Worm (Caenorhabditis elegans) whole organism, late embryonic: Measurements from ENCODE around the gene R148.3.

ENCODE experiments used
- C08G9.2 ChIP-seq: sonication (generic microtip); optimal IDR thresholded peaks from 2 replicates; lab custom pipeline; 2016; ENCODE audit warnings: mild to moderate bottlenecking, missing genetic modification characterization, moderate library complexity, missing compliant biosample characterization
- C38D4.7 ChIP-seq: fragments of 200-800 bp; sonication (Bioruptor generic); optimal IDR thresholded peaks from 2 replicates; lab custom pipeline; 2018; ENCODE audit warnings: mild to moderate bottlenecking, missing genetic modification characterization, moderate library complexity, missing compliant biosample characterization
- F13H6.1 ChIP-seq: sonication (generic microtip); optimal IDR thresholded peaks from 2 replicates; lab custom pipeline; 2016; ENCODE audit warnings: missing genetic modification characterization, missing compliant biosample characterization
- K02D7.2 ChIP-seq: sonication (generic microtip); optimal IDR thresholded peaks from 2 replicates; lab custom pipeline; 2017; ENCODE audit warnings: mild to moderate bottlenecking, missing genetic modification characterization, missing compliant biosample characterization
- K09A11.1 ChIP-seq: sonication (generic microtip); optimal IDR thresholded peaks from 2 replicates; lab custom pipeline; 2017; ENCODE audit warnings: antibody characterized with exemption, mild to moderate bottlenecking, missing genetic modification characterization, missing compliant biosample characterization; ENCODE audit not compliant: insufficient read depth
- T23F11.4 ChIP-seq: fragments of 200-800 bp; sonication (Bioruptor generic); optimal IDR thresholded peaks from 2 replicates; lab custom pipeline; 2018; ENCODE audit warnings: mild to moderate bottlenecking, missing genetic modification characterization, missing compliant biosample characterization
- Y22D7AL.16 ChIP-seq: sonication (generic microtip); optimal IDR thresholded peaks from 2 replicates; lab custom pipeline; 2016; ENCODE audit warnings: missing genetic modification characterization, missing compliant biosample characterization
- ahr-1 ChIP-seq: sonication (generic microtip); optimal IDR thresholded peaks from 2 replicates; lab custom pipeline; 2016; ENCODE audit warnings: missing genetic modification characterization, missing compliant biosample characterization
- ceh-18 ChIP-seq: sonication (generic microtip); optimal IDR thresholded peaks from 2 replicates; lab custom pipeline; 2016; ENCODE audit warnings: missing genetic modification characterization, missing compliant biosample characterization
- ceh-2 ChIP-seq: sonication (generic microtip); optimal IDR thresholded peaks from 2 replicates; lab custom pipeline; 2016; ENCODE audit warnings: missing genotype, missing genetic modification characterization, missing compliant biosample characterization
- ceh-30 ChIP-seq: fragments of 150-350 bp; optimal IDR thresholded peaks from 2 replicates; lab custom pipeline; 2014; ENCODE audit warnings: missing biosample characterization, missing genetic modification characterization
- ceh-31 ChIP-seq: sonication (generic microtip); optimal IDR thresholded peaks from 2 replicates; lab custom pipeline; 2016; ENCODE audit warnings: missing genetic modification characterization, missing compliant biosample characterization
- ceh-34 ChIP-seq: sonication (generic microtip); optimal IDR thresholded peaks from 2 replicates; lab custom pipeline; 2016; ENCODE audit warnings: mild to moderate bottlenecking, missing genetic modification characterization, missing compliant biosample characterization
- ceh-48 ChIP-seq: sonication (generic microtip); optimal IDR thresholded peaks from 2 replicates; lab custom pipeline; 2016; ENCODE audit warnings: missing genetic modification characterization, inconsistent platforms, missing compliant biosample characterization
- ceh-6 ChIP-seq: fragments of 200-800 bp; sonication (Bioruptor generic); optimal IDR thresholded peaks from 2 replicates; lab custom pipeline; 2018; ENCODE audit warnings: mild to moderate bottlenecking, missing genetic modification characterization, missing compliant biosample characterization
- ceh-9 ChIP-seq: sonication (generic microtip); optimal IDR thresholded peaks from 2 replicates; lab custom pipeline; 2016; ENCODE audit warnings: mild to moderate bottlenecking, missing genetic modification characterization, inconsistent platforms, missing compliant biosample characterization
- elt-2 ChIP-seq: sonication (generic microtip); optimal IDR thresholded peaks from 2 replicates; lab custom pipeline; 2016; ENCODE audit warnings: missing genetic modification reagents, missing genetic modification characterization, missing compliant biosample characterization
- ets-4 ChIP-seq: sonication (generic microtip); optimal IDR thresholded peaks from 2 replicates; lab custom pipeline; 2016; ENCODE audit warnings: missing genetic modification characterization, missing compliant biosample characterization
- eyg-1 ChIP-seq: sonication (generic microtip); optimal IDR thresholded peaks from 2 replicates; lab custom pipeline; 2016; ENCODE audit warnings: missing genotype, missing genetic modification characterization, missing compliant biosample characterization
- fkh-6 ChIP-seq: sonication (generic microtip); optimal IDR thresholded peaks from 2 replicates; lab custom pipeline; 2016; ENCODE audit warnings: missing genetic modification characterization, missing compliant biosample characterization
- gmeb-2 ChIP-seq: sonication (generic microtip); optimal IDR thresholded peaks from 2 replicates; lab custom pipeline; 2016; ENCODE audit warnings: missing genetic modification characterization, inconsistent platforms, missing compliant biosample characterization
- hlh-13 ChIP-seq: fragments of 200-800 bp; sonication (Bioruptor generic); optimal IDR thresholded peaks from 2 replicates; lab custom pipeline; 2018; ENCODE audit warnings: mild to moderate bottlenecking, missing genetic modification characterization, missing compliant biosample characterization
- hlh-15 ChIP-seq: sonication (generic microtip); optimal IDR thresholded peaks from 2 replicates; lab custom pipeline; 2016; ENCODE audit warnings: missing genetic modification characterization, missing compliant biosample characterization
- hlh-30 ChIP-seq: sonication (generic microtip); optimal IDR thresholded peaks from 2 replicates; lab custom pipeline; 2017; ENCODE audit warnings: antibody characterized with exemption, missing genetic modification characterization, missing compliant biosample characterization; ENCODE audit not compliant: insufficient read depth
- lim-6 ChIP-seq: sonication (generic microtip); optimal IDR thresholded peaks from 2 replicates; lab custom pipeline; 2016; ENCODE audit warnings: missing genetic modification characterization, missing compliant biosample characterization
- lin-11 ChIP-seq: fragments of 200-800 bp; sonication (Bioruptor generic); optimal IDR thresholded peaks from 2 replicates; lab custom pipeline; 2018; ENCODE audit warnings: mild to moderate bottlenecking, missing genetic modification characterization, missing compliant biosample characterization
- madf-2 ChIP-seq: sonication (generic microtip); optimal IDR thresholded peaks from 2 replicates; lab custom pipeline; 2017; ENCODE audit warnings: missing genetic modification characterization, missing compliant biosample characterization
- nhr-11 ChIP-seq: fragments of 150-350 bp; optimal IDR thresholded peaks from 2 replicates; lab custom pipeline; 2014; ENCODE audit warnings: missing biosample characterization, missing genetic modification characterization
- nhr-232 ChIP-seq: sonication (generic microtip); optimal IDR thresholded peaks from 2 replicates; lab custom pipeline; 2016; ENCODE audit warnings: missing genetic modification characterization, missing compliant biosample characterization
- npax-4 ChIP-seq: sonication (generic microtip); optimal IDR thresholded peaks from 2 replicates; lab custom pipeline; 2016; ENCODE audit warnings: missing genetic modification characterization, missing compliant biosample characterization
- pag-3 ChIP-seq: sonication (generic microtip); optimal IDR thresholded peaks from 2 replicates; lab custom pipeline; 2016; ENCODE audit warnings: missing compliant biosample characterization, missing genetic modification characterization, borderline replicate concordance
- pax-1 ChIP-seq: fragments of 150-350 bp; optimal IDR thresholded peaks from 2 replicates; lab custom pipeline; 2014; ENCODE audit warnings: missing biosample characterization, missing genetic modification characterization
- pha-2 ChIP-seq: sonication (generic microtip); optimal IDR thresholded peaks from 2 replicates; lab custom pipeline; 2017; ENCODE audit warnings: mild to moderate bottlenecking, missing genetic modification characterization, missing compliant biosample characterization
- pha-4 ChIP-seq: fragments of 150-350 bp; optimal IDR thresholded peaks from 2 replicates; lab custom pipeline; 2018; ENCODE audit warnings: missing biosample characterization, missing genetic modification reagents, missing genetic modification characterization
- pqm-1 ChIP-seq: sonication (generic microtip); optimal IDR thresholded peaks from 2 replicates; lab custom pipeline; 2016; ENCODE audit warnings: missing genetic modification characterization, missing compliant biosample characterization
- ref-2 ChIP-seq: sonication (generic microtip); optimal IDR thresholded peaks from 2 replicates; lab custom pipeline; 2016; ENCODE audit warnings: missing genetic modification characterization, missing compliant biosample characterization
- rnt-1 ChIP-seq: sonication (generic microtip); optimal IDR thresholded peaks from 2 replicates; lab custom pipeline; 2016; ENCODE audit warnings: missing genetic modification characterization, missing compliant biosample characterization
- sdc-2 ChIP-seq: sonication (generic microtip); optimal IDR thresholded peaks from 2 replicates; lab custom pipeline; 2016; ENCODE audit warnings: missing genotype, missing genetic modification characterization, missing compliant biosample characterization
- syd-9 ChIP-seq: sonication (generic microtip); optimal IDR thresholded peaks from 2 replicates; lab custom pipeline; 2016; ENCODE audit warnings: mild to moderate bottlenecking, missing genetic modification characterization, moderate library complexity, missing compliant biosample characterization
- tbx-7 ChIP-seq: sonication (generic microtip); optimal IDR thresholded peaks from 2 replicates; lab custom pipeline; 2016; ENCODE audit warnings: missing genotype, missing genetic modification characterization, missing compliant biosample characterization
- ttx-3 ChIP-seq: sonication (generic microtip); optimal IDR thresholded peaks from 2 replicates; lab custom pipeline; 2016; ENCODE audit warnings: missing genetic modification reagents, missing genetic modification characterization, missing compliant biosample characterization
- unc-86 ChIP-seq: sonication (generic microtip); optimal IDR thresholded peaks from 2 replicates; lab custom pipeline; 2016; ENCODE audit warnings: missing genetic modification characterization, missing compliant biosample characterization
- zip-5 ChIP-seq: sonication (generic microtip); optimal IDR thresholded peaks from 2 replicates; lab custom pipeline; 2016; ENCODE audit warnings: missing genetic modification characterization, missing compliant biosample characterization

Gene R148.3

DNA sequence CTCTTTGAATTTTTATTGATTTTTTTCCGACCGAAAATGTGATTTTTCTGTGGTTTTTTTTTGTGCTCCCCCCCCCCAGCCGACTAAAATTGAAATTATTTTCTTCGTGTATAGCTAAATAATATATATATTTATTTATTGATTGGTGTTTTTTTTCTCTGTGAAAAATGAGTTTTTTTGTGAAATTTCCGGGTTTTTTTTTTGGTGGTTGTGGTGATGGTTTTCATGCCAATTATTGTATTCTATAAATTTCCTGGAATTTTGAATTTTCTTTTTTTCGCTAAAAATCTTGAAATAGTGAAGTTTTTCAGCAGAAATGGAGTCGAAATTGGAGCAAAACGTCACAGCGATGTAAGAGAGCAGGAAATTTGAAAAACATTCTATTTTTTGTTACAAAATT is 8.2 kb downstream of the R148.3 start, which contains the start of gene lmtr-5:
Gene lmtr-5, plus strand, starts transcription at position 301 of the 400 bp plus-strand sequence.
- no peak for TF ChIP-seq C08G9.2 (tag; lab: Kevin White, UChicago)
- no peak for TF ChIP-seq ahr-1 (tag; lab: Kevin White, UChicago)
- TF ChIP-seq rnt-1, result no peak
- TF ChIP-seq ceh-9, result no peak
- TF ChIP-seq lim-6 (tag; lab: Kevin White, UChicago), result no peak
- TF ChIP-seq nhr-232 (tag; lab: Kevin White, UChicago), result no peak
- TF ChIP-seq pha-4 (tag; lab: Kevin White, UChicago), result no peak
- no peak for TF ChIP-seq pax-1 (tag; lab: Kevin White, UChicago)
- TF ChIP-seq hlh-15, result no peak
- no peak for TF ChIP-seq ceh-2
- TF ChIP-seq F13H6.1 (tag; lab: Kevin White, UChicago), result no peak
- TF ChIP-seq ceh-31 (tag; lab: Kevin White, UChicago), result no peak

- TF ChIP-seq tbx-7 (tag; lab: Kevin White, UChicago), result no peak
- TF ChIP-seq elt-2 (tag; lab: Kevin White, UChicago), result no peak
- no peak for TF ChIP-seq hlh-13
Measured at ce11 chrIII:3185232-3185631, 10.1 kb downstream of the R148.3 start.

ce11 chrIII:3185980-3186379 is 10.8 kb downstream of the R148.3 start, which contains the start of gene mks-1:
TSS of gene mks-1 (plus strand) at chrIII:3186280.
- TF ChIP-seq syd-9 (tag; lab: Kevin White, UChicago) (no peak), lim-6 (tag; lab: Kevin White, UChicago) (no peak), fkh-6 (tag; lab: Kevin White, UChicago) (no peak), lin-11 (no peak), pha-2 (no peak), ref-2 (tag; lab: Kevin White, UChicago) (no peak), Y22D7AL.16 (tag; lab: Kevin White, UChicago) (no peak), pha-4 (tag; lab: Kevin White, UChicago) (no peak), hlh-30 (no peak), pqm-1 (tag; lab: Kevin White, UChicago) (no peak), ceh-48 (tag; lab: Kevin White, UChicago) (no peak), ceh-31 (tag; lab: Kevin White, UChicago) (no peak), ttx-3 (tag; lab: Kevin White, UChicago) (no peak), ceh-34 (tag; lab: Kevin White, UChicago) (no peak)

ce11 chrIII:3188564-3188963 is 13.4 kb downstream of the R148.3 start:
- TF ChIP-seq zip-5 (tag; lab: Kevin White, UChicago) (no peak), C38D4.7 (no peak), ceh-9 (no peak), ref-2 (tag; lab: Kevin White, UChicago) (no peak), K02D7.2 (tag; lab: Kevin White, UChicago) (no peak), syd-9 (tag; lab: Kevin White, UChicago) (no peak), ceh-2 (no peak), unc-86 (tag; lab: Kevin White, UChicago) (no peak), C08G9.2 (tag; lab: Kevin White, UChicago) (no peak), K09A11.1 (tag; lab: Kevin White, UChicago) (no peak), Y22D7AL.16 (tag; lab: Kevin White, UChicago) (no peak), F13H6.1 (tag; lab: Kevin White, UChicago) (no peak), ceh-6 (no peak)

DNA sequence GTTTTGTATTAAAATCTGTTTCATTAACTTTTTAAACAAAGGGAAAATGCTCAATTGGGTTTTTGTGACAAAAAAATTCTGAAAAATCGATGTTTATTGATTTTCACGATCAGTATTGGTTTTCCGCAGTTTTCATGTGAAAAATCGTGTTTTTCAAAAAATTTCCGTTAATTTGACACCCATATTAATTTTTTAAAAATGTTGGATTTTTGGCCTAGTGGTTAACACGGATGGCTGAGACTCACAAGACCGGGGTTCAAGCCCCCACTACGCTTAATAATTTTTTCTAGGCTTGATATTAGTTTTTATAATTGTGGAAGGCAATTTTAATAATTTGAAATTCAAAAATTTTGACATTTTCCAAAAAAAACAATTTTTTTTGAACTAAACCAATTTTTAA is 15.5 kb downstream of the R148.3 start:
- no peak for TF ChIP-seq C38D4.7
- no peak for TF ChIP-seq nhr-11 (tag; lab: Kevin White, UChicago)
- TF ChIP-seq ceh-6, result no peak
- no peak for TF ChIP-seq sdc-2
- TF ChIP-seq pag-3 (tag; lab: Kevin White, UChicago), result no peak
- TF ChIP-seq npax-4, result no peak
- no peak for TF ChIP-seq madf-2 (tag; lab: Kevin White, UChicago)
- no peak for TF ChIP-seq ets-4 (tag; lab: Kevin White, UChicago)
- no peak for TF ChIP-seq unc-86 (tag; lab: Kevin White, UChicago)
- TF ChIP-seq lim-6 (tag; lab: Kevin White, UChicago), result no peak
- TF ChIP-seq ceh-30, result no peak
- TF ChIP-seq ceh-18 (tag; lab: Kevin White, UChicago), result no peak
- TF ChIP-seq eyg-1 (tag; lab: Kevin White, UChicago), result no peak
- no peak for TF ChIP-seq gmeb-2 (tag; lab: Kevin White, UChicago)
- no peak for TF ChIP-seq T23F11.4 (GFP tag; lab: Kevin White, UChicago)
- no peak for TF ChIP-seq ceh-2
- no peak for TF ChIP-seq K09A11.1 (tag; lab: Kevin White, UChicago)
- no peak for TF ChIP-seq ceh-34 (tag; lab: Kevin White, UChicago)
